Fruit fly (Drosophila melanogaster): ENCODE results near the gene CG14315.
A peak's percentile ranks its signal among the peaks of the same experiment; 100 is the strongest.

CG14315 gene

dm6 chr3R:18168398-18168797, 9.9 kb downstream of the CG14315 start (continued):
- TF ChIP-seq CG32772 (GFP tag; IDR thresholded peaks at IDR 0.05) (0 out of 2 replicates have a peak, but pooled peaks have one; percentile 8), Xrp1 (GFP tag; IDR thresholded peaks at IDR 0.05) (peak; percentile 34; the same call in 1 of the 2 replicates), CG3995 (GFP tag; optimal IDR thresholded peaks at IDR 0.05) (peak; percentile 44), NfI (GFP tag; optimal IDR thresholded peaks at IDR 0.05) (peak; percentile 45), tin (GFP tag; optimal IDR thresholded peaks at IDR 0.05) (peak; percentile 2), Dfd (GFP tag; optimal IDR thresholded peaks at IDR 0.05) (no peak), nom (GFP tag; optimal IDR thresholded peaks at IDR 0.05) (peak; percentile 44), pros (GFP tag; optimal IDR thresholded peaks at IDR 0.05) (no peak), Mrtf (GFP tag; IDR thresholded peaks at IDR 0.05) (no peak), CG12299 (tag; optimal IDR thresholded peaks at IDR 0.05) (no peak), CG6689 (GFP tag; IDR thresholded peaks at IDR 0.05) (0 out of 2 replicates have a peak, but pooled peaks have one; percentile 11), so (GFP tag; IDR thresholded peaks at IDR 0.05) (0 out of 3 replicates have a peak, but pooled peaks have one; percentile 8), Dref (GFP tag; IDR thresholded peaks at IDR 0.05) (peak; percentile 27; the same call in 1 of the 2 replicates), CG9609 (GFP tag; optimal IDR thresholded peaks at IDR 0.05) (no peak), CG1024 (GFP tag; IDR thresholded peaks at IDR 0.05) (no peak), CG9817 (tag; optimal IDR thresholded peaks at IDR 0.05) (peak; percentile 44), CG9215 (GFP tag; IDR thresholded peaks at IDR 0.05) (0 out of 2 replicates have a peak, but pooled peaks have one; percentile 11), vvl (GFP tag; IDR thresholded peaks at IDR 0.05) (peak; percentile 62), vfl (GFP tag; optimal IDR thresholded peaks at IDR 0.05) (no peak), eve (GFP tag; optimal IDR thresholded peaks at IDR 0.05) (no peak), CG3163 (GFP tag; optimal IDR thresholded peaks at IDR 0.05) (no peak), dmrt99B (tag; optimal IDR thresholded peaks at IDR 0.05) (no peak), CG1603 (tag; optimal IDR thresholded peaks at IDR 0.05) (peak; percentile 2), HLH54F (GFP tag; optimal IDR thresholded peaks at IDR 0.05) (peak; percentile 3), CG4617 (GFP tag; optimal IDR thresholded peaks at IDR 0.05; ENCODE audit: borderline replicate concordance) (no peak), br (optimal IDR thresholded peaks at IDR 0.05) (no peak), Oaz (GFP tag; IDR thresholded peaks at IDR 0.05) (no peak), pan (optimal IDR thresholded peaks at IDR 0.05) (no peak), pan (GFP tag; optimal IDR thresholded peaks at IDR 0.05 in 1 of 2, IDR thresholded peaks at IDR 0.05 in 1 of 2) (peak in 1 of 2 experiments; percentile 27), Ets65A (GFP tag) (peak; percentile 34), CG11695 (GFP tag; IDR thresholded peaks at IDR 0.05) (no peak), Opbp (GFP tag; IDR thresholded peaks at IDR 0.05; ENCODE audit: partially characterized antibody) (no peak), Hand (GFP tag; optimal IDR thresholded peaks at IDR 0.05) (peak; percentile 55), emc (GFP tag; optimal IDR thresholded peaks at IDR 0.05) (no peak), CG7745 (tag; optimal IDR thresholded peaks at IDR 0.05) (no peak), Drgx (GFP tag; IDR thresholded peaks at IDR 0.05) (peak; percentile 29; the same call in 1 of the 2 replicates)

- TF ChIP-seq CG15479 (GFP tag; optimal IDR thresholded peaks at IDR 0.05) (no peak), CG1603 (tag; optimal IDR thresholded peaks at IDR 0.05) (peak; percentile 38), bsh (GFP tag; optimal IDR thresholded peaks at IDR 0.05) (peak in 1 of 2 experiments; percentile 12), ranshi (GFP tag; IDR thresholded peaks at IDR 0.05) (no peak), Six4 (GFP tag; optimal IDR thresholded peaks at IDR 0.05) (no peak), Tbp (GFP tag; optimal IDR thresholded peaks at IDR 0.05) (no peak), CG12219 (GFP tag; optimal IDR thresholded peaks at IDR 0.05) (peak; percentile 37), az2 (GFP tag; optimal IDR thresholded peaks at IDR 0.05) (peak; percentile 9), ewg (GFP tag; optimal IDR thresholded peaks at IDR 0.05) (no peak), CG9817 (tag; optimal IDR thresholded peaks at IDR 0.05) (no peak), CG2678 (tag; optimal IDR thresholded peaks at IDR 0.05) (peak; percentile 13), grau (tag; optimal IDR thresholded peaks at IDR 0.05) (peak; percentile 71), Ets97D (GFP tag; optimal IDR thresholded peaks at IDR 0.05) (no peak), zf30C (GFP tag; optimal IDR thresholded peaks at IDR 0.05) (no peak), CG9876 (GFP tag; optimal IDR thresholded peaks at IDR 0.05) (no peak), CG14014 (GFP tag; IDR thresholded peaks at IDR 0.05) (no peak), Sin3A (optimal IDR thresholded peaks at IDR 0.05) (no peak), Mes4 (GFP tag; optimal IDR thresholded peaks at IDR 0.05) (no peak), Oli (tag; optimal IDR thresholded peaks at IDR 0.05) (no peak), NC2α (GFP tag; optimal IDR thresholded peaks at IDR 0.05) (no peak)
These were observed 10.4 kb downstream of the CG14315 start for dm6 chr3R:18168929-18169350.

All from whole organism, embryonic.